Worm (Caenorhabditis elegans): ENCODE data around the gene T20B12.7.

The T20B12.7 gene

ce11 chrIII:7349075-7349474 is 29.8 kb downstream of the T20B12.7 start, which contains the start of gene gos-28:
Gene gos-28 (minus strand): TSS chrIII:7349175.
- TF ChIP-seq cebp-1 (GFP tag; IDR thresholded peaks at IDR 0.05) (no peak), cebp-1 (tag; optimal IDR thresholded peaks at IDR 0.05) (no peak), F57A8.1 (GFP tag; optimal IDR thresholded peaks at IDR 0.05) (no peak), ztf-26 (tag; optimal IDR thresholded peaks at IDR 0.05) (no peak), C06A6.2 (GFP tag; conservative IDR thresholded peaks at IDR 0.05) (no peak), atf-7 (tag; optimal IDR thresholded peaks at IDR 0.05) (no peak), snpc-1.1 (tag; optimal IDR thresholded peaks at IDR 0.05; ENCODE audit: insufficient read depth) (no peak), B0035.1 (tag; optimal IDR thresholded peaks at IDR 0.05) (no peak)

ce11 chrIII:7347049-7347448 is 31.8 kb downstream of the T20B12.7 start, which contains the start of gene F08F8.7:
Gene F08F8.7 (minus strand): TSS chrIII:7347149.
- TF ChIP-seq mxl-1 (tag; optimal IDR thresholded peaks at IDR 0.05) = no peak
- TF ChIP-seq pbrm-1 (GFP tag; IDR thresholded peaks at IDR 0.05) = no peak
- TF ChIP-seq attf-3 (GFP tag; conservative IDR thresholded peaks at IDR 0.05) = no peak
- TF ChIP-seq aptf-3 (GFP tag; IDR thresholded peaks at IDR 0.05) = no peak
- no peak for TF ChIP-seq bed-2 (GFP tag; IDR thresholded peaks at IDR 0.05)
- no peak for TF ChIP-seq lin-35 (GFP tag; optimal IDR thresholded peaks at IDR 0.05)
- no peak for TF ChIP-seq athp-1 (tag; optimal IDR thresholded peaks at IDR 0.05)
- TF ChIP-seq bed-1 (GFP tag; IDR thresholded peaks at IDR 0.05) = no peak
- no peak for TF ChIP-seq C17E4.6 (GFP tag; IDR thresholded peaks at IDR 0.05)
- no peak for TF ChIP-seq ets-4 (GFP tag; optimal IDR thresholded peaks at IDR 0.05)
- no peak for TF ChIP-seq dpff-1 (tag; optimal IDR thresholded peaks at IDR 0.05)
- TF ChIP-seq ekl-4 (GFP tag; IDR thresholded peaks at IDR 0.05) = no peak
- TF ChIP-seq hmg-1.2 (GFP tag; IDR thresholded peaks at IDR 0.05) = no peak
- no peak for TF ChIP-seq Y67H2A.10 (GFP tag; conservative IDR thresholded peaks at IDR 0.05)
- no peak for TF ChIP-seq dpl-1 (GFP tag; optimal IDR thresholded peaks at IDR 0.05)
- TF ChIP-seq xnd-1 (tag; optimal IDR thresholded peaks at IDR 0.05) = no peak
- TF ChIP-seq F39B2.1 (GFP tag; IDR thresholded peaks at IDR 0.05) = no peak
- no peak for TF ChIP-seq tbx-9 (tag; optimal IDR thresholded peaks at IDR 0.05; ENCODE audit: borderline replicate concordance)
- no peak for TF ChIP-seq Y79H2A.3 (GFP tag; conservative IDR thresholded peaks at IDR 0.05)

ce11 chrIII:7343389-7343788 is 35.5 kb downstream of the T20B12.7 start, which contains the start of gene F08F8.6:
Gene F08F8.6 (plus strand): TSS chrIII:7343689.
- TF ChIP-seq C17E4.6 (GFP tag; IDR thresholded peaks at IDR 0.05) (no peak), ceh-79 (tag; optimal IDR thresholded peaks at IDR 0.05) (no peak), F52B5.7 (tag; optimal IDR thresholded peaks at IDR 0.05) (no peak), madf-6 (GFP tag; IDR thresholded peaks at IDR 0.05) (no peak), B0336.3 (GFP tag; IDR thresholded peaks at IDR 0.05) (no peak)

- TF ChIP-seq C17E4.6 (GFP tag; IDR thresholded peaks at IDR 0.05) = no peak
- no peak for TF ChIP-seq B0336.3 (GFP tag; IDR thresholded peaks at IDR 0.05)
- TF ChIP-seq lsl-1 (GFP tag; optimal IDR thresholded peaks at IDR 0.05) = peak; percentile 50
- no peak for TF ChIP-seq Y53G8AR.9 (GFP tag; conservative IDR thresholded peaks at IDR 0.05)
- no peak for TF ChIP-seq nfyb-1 (GFP tag; IDR thresholded peaks at IDR 0.05)
- no peak for TF ChIP-seq somi-1 (GFP tag; optimal IDR thresholded peaks at IDR 0.05)
- no peak for TF ChIP-seq F55B11.4 (tag; optimal IDR thresholded peaks at IDR 0.05; ENCODE audit: borderline replicate concordance, insufficient read depth)
- TF ChIP-seq lin-35 (GFP tag; optimal IDR thresholded peaks at IDR 0.05) = no peak
- no peak for TF ChIP-seq ceh-27 (GFP tag; optimal IDR thresholded peaks at IDR 0.05)
- TF ChIP-seq lir-1 (GFP tag; conservative IDR thresholded peaks at IDR 0.05) = no peak
- no peak for TF ChIP-seq madf-6 (GFP tag; IDR thresholded peaks at IDR 0.05)
- no peak for TF ChIP-seq let-607 (tag; optimal IDR thresholded peaks at IDR 0.05)
- TF ChIP-seq F33H1.4 (GFP tag; IDR thresholded peaks at IDR 0.05) = peak; percentile 59; the same call in 1 of the 2 replicates
- no peak for TF ChIP-seq mcd-1 (GFP tag; IDR thresholded peaks at IDR 0.05)
- no peak for TF ChIP-seq mel-28 (tag; optimal IDR thresholded peaks at IDR 0.05; ENCODE audit: borderline replicate concordance)
Observed at ce11 chrIII:7339138-7339537, 39.7 kb downstream of the T20B12.7 start.
